Fruit fly (Drosophila melanogaster) whole organism, wandering third instar larva: Measurements from ENCODE around the gene CG43796.
A peak's percentile ranks its signal among the peaks of the same experiment; 100 is the strongest.

Experiments
- Abd-B ChIP-seq: fragments of >200 bp; optimal IDR thresholded peaks from 2 replicates; lab custom pipeline; 2017; ENCODE audit warnings: missing biosample characterization, missing genetic modification characterization
- CG32264 ChIP-seq: fragments of 200-800 bp; sonication (Bioruptor generic); optimal IDR thresholded peaks from 2 replicates; lab custom pipeline; 2016; ENCODE audit warnings: missing biosample characterization, missing genetic modification characterization
- CG9705 ChIP-seq: fragments of 200-800 bp; sonication (Bioruptor generic); optimal IDR thresholded peaks from 2 replicates; lab custom pipeline; 2018; ENCODE audit warnings: missing biosample characterization, mild to moderate bottlenecking, missing genetic modification characterization
- CrebA ChIP-seq: fragments of 200-800 bp; sonication (Bioruptor generic); optimal IDR thresholded peaks from 2 replicates; lab custom pipeline; 2016; ENCODE audit warnings: missing biosample characterization, mild to moderate bottlenecking, missing genetic modification characterization, borderline replicate concordance
- Dfd ChIP-seq: fragments of >200 bp; optimal IDR thresholded peaks from 2 replicates; lab custom pipeline; 2017; ENCODE audit warnings: missing biosample characterization, missing genetic modification characterization
- Dif ChIP-seq: fragments of 200-275, 200-300 bp; sonication (Bioruptor generic); optimal IDR thresholded peaks from 2 replicates; lab custom pipeline; 2018; ENCODE audit warnings: missing biosample characterization, missing genetic modification characterization; ENCODE audit not compliant: partially characterized antibody
- GATAd ChIP-seq: sonication (Bioruptor generic); optimal IDR thresholded peaks from 2 replicates; lab custom pipeline; 2016; ENCODE audit warnings: missing biosample characterization, missing genetic modification characterization
- HLH106 ChIP-seq: fragments of 200-800 bp; optimal IDR thresholded peaks from 3 replicates; lab custom pipeline; 2019; ENCODE audit warnings: missing biosample characterization, mild to moderate bottlenecking, missing genetic modification characterization, moderate library complexity
- Hnf4 ChIP-seq: fragments of 200-800 bp; sonication (Bioruptor generic); optimal IDR thresholded peaks from 2 replicates; lab custom pipeline; 2016; ENCODE audit warnings: missing biosample characterization, mild to moderate bottlenecking, missing genetic modification characterization
- Hr78 ChIP-seq: fragments of >200 bp; optimal IDR thresholded peaks from 2 replicates; lab custom pipeline; 2017; ENCODE audit warnings: missing biosample characterization, missing genetic modification characterization
- Hr83 ChIP-seq: fragments of 200-300 bp; sonication (Bioruptor generic); optimal IDR thresholded peaks from 2 replicates; lab custom pipeline; 2016; ENCODE audit warnings: missing biosample characterization, mild to moderate bottlenecking, missing genetic modification characterization, moderate library complexity; ENCODE audit not compliant: poor library complexity, severe bottlenecking
- Jra ChIP-seq: sonication (Bioruptor generic); optimal IDR thresholded peaks from 2 replicates; lab custom pipeline; 2016; ENCODE audit warnings: missing biosample characterization, missing genetic modification characterization
- Mio ChIP-seq: sonication (Bioruptor generic); optimal IDR thresholded peaks from 2 replicates; lab custom pipeline; 2016; ENCODE audit warnings: missing biosample characterization, missing genetic modification characterization
- Myc ChIP-seq: fragments of >200 bp; optimal IDR thresholded peaks from 2 replicates; lab custom pipeline; 2017
- N ChIP-seq: fragments of >200 bp; optimal IDR thresholded peaks from 2 replicates; lab custom pipeline; 2018; ENCODE audit warnings: missing biosample characterization, missing external identifiers, missing genetic modification characterization
- OdsH ChIP-seq: fragments of 200-800 bp; sonication (Bioruptor generic); optimal IDR thresholded peaks from 2 replicates; lab custom pipeline; 2016; ENCODE audit warnings: missing biosample characterization, mild to moderate bottlenecking, missing genetic modification characterization
- Rel ChIP-seq, 2 experiments: fragments of 200-800 bp; sonication (Bioruptor generic) in 1 of 2; optimal IDR thresholded peaks; 2 replicates in 1 of 2; 3 replicates in 1 of 2; lab custom pipeline; 2016 to 2019; ENCODE audit warnings: mild to moderate bottlenecking in 2 of 2, missing biosample characterization in 2 of 2, missing genetic modification characterization in 2 of 2, moderate library complexity in 1 of 2
- Sp1 ChIP-seq: fragments of 200-800 bp; sonication (Bioruptor generic); optimal IDR thresholded peaks from 3 replicates; lab custom pipeline; 2019; ENCODE audit warnings: missing biosample characterization, mild to moderate bottlenecking, missing genetic modification characterization, moderate library complexity
- Vsx2 ChIP-seq: fragments of 200-300, 225-300 bp; sonication (Bioruptor generic); optimal IDR thresholded peaks from 2 replicates; lab custom pipeline; 2018; ENCODE audit warnings: missing biosample characterization, missing genetic modification characterization; ENCODE audit not compliant: partially characterized antibody
- br ChIP-seq: fragments of 200-800 bp; sonication (Bioruptor generic); optimal IDR thresholded peaks from 2 replicates; lab custom pipeline; 2016; ENCODE audit warnings: missing biosample characterization, missing genetic modification characterization
- brk ChIP-seq: fragments of 200-800 bp; sonication (Bioruptor generic); optimal IDR thresholded peaks from 2 replicates; lab custom pipeline; 2016; ENCODE audit warnings: missing biosample characterization, mild to moderate bottlenecking, missing genetic modification characterization
- dl ChIP-seq, 2 experiments: fragments of 175-275, 200-275 bp in 1 of 2; fragments of 200-275 bp in 1 of 2; sonication (Bioruptor generic); optimal IDR thresholded peaks; lab custom pipeline; 2018; ENCODE audit warnings: mild to moderate bottlenecking in 2 of 2, missing biosample characterization in 2 of 2, missing genetic modification characterization in 2 of 2, moderate library complexity in 2 of 2; ENCODE audit not compliant: partially characterized antibody in 2 of 2, insufficient read depth in 1 of 2
- dmrt93B ChIP-seq: fragments of 200-800 bp; sonication (Bioruptor generic); optimal IDR thresholded peaks from 2 replicates; lab custom pipeline; 2018; ENCODE audit warnings: missing biosample characterization, mild to moderate bottlenecking, missing genetic modification characterization
- dsf ChIP-seq: sonication (Bioruptor generic); optimal IDR thresholded peaks from 2 replicates; lab custom pipeline; 2016; ENCODE audit warnings: missing biosample characterization, missing genetic modification characterization, borderline replicate concordance
- ey ChIP-seq: fragments of 200-800 bp; sonication (Bioruptor generic); optimal IDR thresholded peaks from 2 replicates; lab custom pipeline; 2016; ENCODE audit warnings: missing biosample characterization, missing genetic modification characterization
- foxo ChIP-seq, 2 experiments: fragments of 200-800 bp; sonication (Bioruptor generic); optimal IDR thresholded peaks; 2 replicates in 1 of 2; 3 replicates in 1 of 2; lab custom pipeline; 2016 to 2017; ENCODE audit warnings: missing biosample characterization in 2 of 2, missing genetic modification characterization in 2 of 2
- fru ChIP-seq: fragments of 200-800 bp; sonication (Bioruptor generic); optimal IDR thresholded peaks from 3 replicates; lab custom pipeline; 2016; ENCODE audit warnings: missing biosample characterization, mild to moderate bottlenecking, missing genetic modification characterization
- h ChIP-seq: fragments of 200-800 bp; sonication (Bioruptor generic); optimal IDR thresholded peaks from 3 replicates; lab custom pipeline; 2016; ENCODE audit warnings: missing biosample characterization, mild to moderate bottlenecking, missing genetic modification characterization
- jim ChIP-seq: fragments of 175-275, 200-325 bp; sonication (Bioruptor generic); optimal IDR thresholded peaks from 2 replicates; lab custom pipeline; 2016; ENCODE audit warnings: missing biosample characterization, mild to moderate bottlenecking, missing genetic modification characterization
- lola ChIP-seq: fragments of >200 bp; optimal IDR thresholded peaks from 2 replicates; lab custom pipeline; 2017; ENCODE audit warnings: missing biosample characterization, missing genetic modification characterization
- pan ChIP-seq: fragments of >200 bp; optimal IDR thresholded peaks from 2 replicates; lab custom pipeline; 2017
- psq ChIP-seq: fragments of 200-800 bp; sonication (Bioruptor generic); optimal IDR thresholded peaks from 3 replicates; lab custom pipeline; 2017; ENCODE audit warnings: missing biosample characterization, mild to moderate bottlenecking, missing genetic modification characterization, moderate library complexity
- rgr ChIP-seq: fragments of 200-800 bp; sonication (Bioruptor generic); optimal IDR thresholded peaks from 3 replicates; lab custom pipeline; 2016; ENCODE audit warnings: missing biosample characterization, mild to moderate bottlenecking, missing genetic modification characterization
- sage ChIP-seq: fragments of 200-800 bp; sonication (Bioruptor generic); optimal IDR thresholded peaks from 2 replicates; lab custom pipeline; 2016; ENCODE audit warnings: missing biosample characterization, mild to moderate bottlenecking, missing genetic modification characterization
- sv ChIP-seq: fragments of 200-800 bp; sonication (Bioruptor generic); optimal IDR thresholded peaks from 3 replicates; lab custom pipeline; 2016; ENCODE audit warnings: missing biosample characterization, missing genetic modification characterization
- tai ChIP-seq: sonication (Bioruptor generic); optimal IDR thresholded peaks from 2 replicates; lab custom pipeline; 2016; ENCODE audit warnings: missing biosample characterization, missing genetic modification characterization
- usp ChIP-seq: fragments of >200 bp; optimal IDR thresholded peaks from 2 replicates; lab custom pipeline; 2017; ENCODE audit warnings: missing biosample characterization, missing genetic modification characterization
- woc ChIP-seq: sonication (Bioruptor generic); optimal IDR thresholded peaks from 2 replicates; lab custom pipeline; 2016; ENCODE audit warnings: missing biosample characterization, mild to moderate bottlenecking, missing genetic modification characterization

Gene CG43796

DNA sequence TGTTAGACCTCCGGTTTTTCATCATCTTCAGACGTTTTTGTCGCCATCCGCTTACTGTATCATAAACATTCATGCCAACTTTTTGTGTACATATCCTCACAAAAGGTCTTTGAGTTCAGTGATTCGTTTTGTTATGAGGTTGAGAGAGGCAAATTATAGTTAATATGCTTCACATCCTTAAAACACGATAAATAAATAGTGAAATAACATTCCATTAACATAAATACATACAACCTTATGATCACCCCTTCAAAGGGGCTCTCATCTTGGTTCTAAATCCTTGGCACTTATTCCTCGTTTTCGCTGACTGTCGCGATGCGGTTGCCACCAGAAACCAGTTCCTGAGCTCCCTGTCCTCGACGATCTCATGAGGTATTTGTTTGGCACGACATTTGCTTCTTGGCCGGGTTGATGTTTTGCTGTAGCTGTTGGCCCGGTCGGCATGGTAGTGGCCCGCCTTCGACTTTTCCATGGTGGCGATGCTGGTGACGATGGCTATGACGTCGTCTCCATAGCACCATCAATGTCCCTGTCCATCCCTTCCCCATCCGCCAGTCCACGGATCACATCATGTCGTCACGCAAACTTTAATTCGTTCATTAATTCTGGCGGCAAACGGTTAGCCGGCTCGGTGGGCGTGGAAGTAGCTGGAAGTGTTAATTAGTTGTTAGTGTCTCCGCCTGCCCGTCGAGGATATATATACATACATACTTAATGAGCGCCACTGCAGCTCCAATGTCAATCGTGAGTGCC, 13.1 kb upstream of the CG43796 start (continued):
- no peak for TF ChIP-seq br
- peak; percentile 35 for TF ChIP-seq woc (GFP tag; lab: Kevin White, UChicago)

DNA sequence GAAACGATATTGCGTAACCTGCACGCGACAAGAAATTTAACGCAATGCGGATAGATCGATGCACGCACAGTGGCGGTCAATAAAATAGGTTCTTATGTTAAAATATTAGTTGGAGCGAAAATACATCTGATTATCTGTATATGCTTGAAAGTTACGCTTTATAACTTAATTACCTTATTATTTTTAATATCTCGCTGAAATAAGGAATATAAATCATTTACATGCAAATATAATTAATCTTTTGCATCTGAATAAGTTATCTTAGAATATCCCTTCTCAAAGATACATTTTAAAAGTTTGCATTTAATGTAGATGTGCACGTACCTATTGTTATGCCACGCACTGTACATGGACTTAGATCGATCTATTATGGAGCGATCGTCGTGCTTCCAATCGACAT, 10.5 kb upstream of the CG43796 start:
- TF ChIP-seq Sp1 (peak; percentile 32), sage (GFP tag; lab: Kevin White, UChicago) (no peak), Jra (GFP tag; lab: Kevin White, UChicago) (no peak), foxo (GFP tag; optimal IDR thresholded peaks at IDR 0.05; lab: Kevin White, UChicago) (peak in 1 of 2 experiments; percentile 22), Vsx2 (no peak), h (GFP tag; lab: Kevin White, UChicago) (peak; percentile 7)

DNA sequence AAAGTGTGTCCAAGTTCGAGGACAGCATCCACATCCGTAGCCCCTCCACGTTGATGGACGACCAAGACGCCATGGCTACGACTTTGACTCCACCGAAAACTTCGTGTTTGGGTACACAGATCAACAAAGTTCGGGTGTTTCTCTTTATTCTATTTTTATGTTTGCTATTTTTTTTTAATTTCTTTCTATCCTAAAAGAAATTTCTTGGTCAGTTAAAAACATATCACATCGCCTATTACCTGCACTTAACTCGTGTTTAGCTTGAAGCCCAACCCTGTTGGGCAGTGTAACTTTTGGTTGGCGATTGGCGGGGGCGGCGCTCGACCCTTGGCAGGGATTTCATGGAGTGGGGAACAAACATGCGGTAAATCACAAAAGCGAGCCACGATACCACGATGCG, 8.7 kb upstream of the CG43796 start:
- peak; percentile 73 for TF ChIP-seq rgr (GFP tag; lab: Kevin White, UChicago)
- TF ChIP-seq jim (GFP tag; lab: Kevin White, UChicago) = no peak
- peak; percentile 74 for TF ChIP-seq woc (GFP tag; lab: Kevin White, UChicago)
- no peak for TF ChIP-seq Myc
- TF ChIP-seq usp (GFP tag; lab: Kevin White, UChicago) = no peak
- TF ChIP-seq lola (GFP tag; lab: Kevin White, UChicago) = no peak
- no peak for TF ChIP-seq Dif
- TF ChIP-seq Hr78 = no peak
- peak; percentile 73 for TF ChIP-seq CG32264 (GFP tag; lab: Kevin White, UChicago)
- TF ChIP-seq Jra (GFP tag; lab: Kevin White, UChicago) = peak; percentile 21
- peak; percentile 70 for TF ChIP-seq CG9705 (GFP tag; lab: Kevin White, UChicago)
- TF ChIP-seq sage (GFP tag; lab: Kevin White, UChicago) = peak; percentile 32
- peak; percentile 86 for TF ChIP-seq fru (GFP tag; lab: Kevin White, UChicago)
- TF ChIP-seq sv = no peak
- TF ChIP-seq Hr83 (GFP tag; lab: Kevin White, UChicago) = no peak
- no peak for TF ChIP-seq GATAd (GFP tag; lab: Kevin White, UChicago)
- peak; percentile 73 for TF ChIP-seq brk (GFP tag; lab: Kevin White, UChicago)
- TF ChIP-seq pan (lab: Kevin White, UChicago) = no peak
- TF ChIP-seq Sp1 = peak; percentile 82
- TF ChIP-seq h (GFP tag; lab: Kevin White, UChicago) = peak; percentile 85
- TF ChIP-seq foxo (GFP tag; optimal IDR thresholded peaks at IDR 0.05; lab: Kevin White, UChicago) = peak; percentile 36 to 76
- no peak for TF ChIP-seq Dfd (GFP tag; lab: Kevin White, UChicago)
- peak; percentile 73 for TF ChIP-seq psq (GFP tag; lab: Kevin White, UChicago)
- no peak for TF ChIP-seq tai (GFP tag; lab: Kevin White, UChicago)
- TF ChIP-seq dmrt93B = peak; percentile 76
- no peak for TF ChIP-seq dl (GFP tag; optimal IDR thresholded peaks at IDR 0.05; lab: Kevin White, UChicago; ENCODE audit: insufficient read depth in 1 of 2, partially characterized antibody in 2 of 2)
- no peak for TF ChIP-seq Abd-B (GFP tag; lab: Kevin White, UChicago)
- TF ChIP-seq br = peak; percentile 83
- no peak for TF ChIP-seq Vsx2
- TF ChIP-seq dsf (GFP tag; lab: Kevin White, UChicago) = no peak
- TF ChIP-seq ey (GFP tag; lab: Kevin White, UChicago) = peak; percentile 88
- no peak for TF ChIP-seq Mio (GFP tag; lab: Kevin White, UChicago)
- no peak for TF ChIP-seq CrebA (GFP tag; lab: Kevin White, UChicago)
- TF ChIP-seq N (GFP tag; lab: Kevin White, UChicago) = no peak
- TF ChIP-seq Hnf4 (GFP tag; lab: Kevin White, UChicago) = peak; percentile 42
- peak; percentile 78 for TF ChIP-seq HLH106
- TF ChIP-seq Rel (GFP tag; optimal IDR thresholded peaks at IDR 0.05; lab: Kevin White, UChicago) = no peak
- TF ChIP-seq Rel (tag; optimal IDR thresholded peaks at IDR 0.05; lab: Kevin White, UChicago) = peak; percentile 8
- TF ChIP-seq OdsH (GFP tag; lab: Kevin White, UChicago) = peak; percentile 74
